Fruit fly (Drosophila melanogaster) S2 (cell line): ENCODE measurements around the gene CG13950.

ENCODE experiments used
- CG8478 ChIP-seq: fragments of >200 bp; optimal IDR thresholded peaks from 2 replicates; lab custom pipeline; 2018
- CTCF ChIP-seq, 2 experiments: fragments of >200 bp; optimal IDR thresholded peaks; 2 replicates each; lab custom pipeline; 2018

dm6 chr2L:826388-826787, 33.6 kb upstream of the CG13950 start:
- TF ChIP-seq CG8478 (lab: Kevin White, UChicago) (no peak), CTCF (optimal IDR thresholded peaks at IDR 0.05; lab: Kevin White, UChicago) (no peak)
